Worm (Caenorhabditis elegans): ENCODE results near the gene F25B5.3.

- TF ChIP-seq ztf-7 (tag; optimal IDR thresholded peaks at IDR 0.05) (no peak), mdl-1 (tag; optimal IDR thresholded peaks at IDR 0.05) (no peak), cey-2 (tag; optimal IDR thresholded peaks at IDR 0.05; ENCODE audit: borderline replicate concordance, insufficient read depth) (no peak), nhr-48 (tag; optimal IDR thresholded peaks at IDR 0.05) (no peak), zfp-3 (GFP tag; conservative IDR thresholded peaks at IDR 0.05) (no peak), gei-8 (GFP tag; optimal IDR thresholded peaks at IDR 0.05) (no peak), skn-1 (tag; optimal IDR thresholded peaks at IDR 0.05) (no peak), zag-1 (tag; optimal IDR thresholded peaks at IDR 0.05) (no peak), F44E2.7 (GFP tag; IDR thresholded peaks at IDR 0.05) (no peak)
These were observed 40.3 kb upstream of the F25B5.3 start, which contains the start of gene C28H8.3 for ce11 chrIII:5908408-5908807.

Measured in whole organism, L4 larva.